Worm (Caenorhabditis elegans): ENCODE data around the gene ugt-66.

ce11 chrIII:6144390-6144962 lies 49.9 kb downstream of the ugt-66 start:
- no peak for TF ChIP-seq aly-2 (tag; optimal IDR thresholded peaks at IDR 0.05)
- no peak for TF ChIP-seq nhr-11 (tag; optimal IDR thresholded peaks at IDR 0.05)
- no peak for TF ChIP-seq ztf-4 (tag; optimal IDR thresholded peaks at IDR 0.05)
- no peak for TF ChIP-seq unc-62 (GFP tag; optimal IDR thresholded peaks at IDR 0.05)
- no peak for TF ChIP-seq lin-13 (GFP tag; optimal IDR thresholded peaks at IDR 0.05)
- no peak for TF ChIP-seq lin-39 (tag; optimal IDR thresholded peaks at IDR 0.05)
- TF ChIP-seq nhr-237 (tag; optimal IDR thresholded peaks at IDR 0.05) = no peak

Measured in whole organism, L2 larva.